Worm (Caenorhabditis elegans) whole organism, L4/young adult: ENCODE measurements around the gene srv-5.

ENCODE experiments used
- W03F9.2 ChIP-seq: fragments of 150-350 bp; optimal IDR thresholded peaks from 2 replicates; lab custom pipeline; 2014; ENCODE audit warnings: missing biosample characterization, missing genetic modification characterization
- dao-5 ChIP-seq: sonication (generic microtip); optimal IDR thresholded peaks from 2 replicates; lab custom pipeline; 2016; ENCODE audit warnings: missing genotype, missing genetic modification characterization, moderate library complexity, missing compliant biosample characterization
- him-1 ChIP-seq: sonication (generic microtip); optimal IDR thresholded peaks from 2 replicates; lab custom pipeline; 2016; ENCODE audit warnings: missing genotype, missing genetic modification reagents, missing genetic modification characterization, missing compliant biosample characterization

DNA sequence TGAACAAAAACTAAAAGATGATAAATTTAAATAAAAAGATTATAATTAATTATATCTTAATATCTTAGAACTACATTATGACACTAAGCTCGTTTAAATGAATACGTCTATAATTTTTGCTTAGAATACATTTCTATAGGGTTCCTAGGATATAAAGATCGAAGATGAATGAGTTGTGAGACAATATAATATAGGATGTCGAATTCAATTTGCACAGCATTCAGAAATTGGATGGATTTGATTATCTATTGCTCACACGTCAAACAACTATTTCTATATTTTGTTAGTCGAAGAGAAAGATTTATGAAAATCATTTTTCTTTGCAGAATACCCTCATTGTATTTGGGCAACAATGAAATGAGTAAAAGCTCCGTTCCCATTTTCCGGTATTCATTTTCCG, 13.2 kb upstream of the srv-5 start:
- TF ChIP-seq him-1 (tag; lab: Kevin White, UChicago) (no peak), W03F9.2 (tag; lab: Kevin White, UChicago) (no peak), dao-5 (tag; lab: Kevin White, UChicago) (no peak)
